ENCODE assay signal across 1 worm cellular context in genomic region chrV:10536095-10536691, ce11.
TF ChIP-seq lines count a peak whose summit lies in the region.

Gene ppm-1.A (minus strand): TSS chrV:10536388.

TF ChIP-seq in whole organism, L1 larva, 84 proteins besides CTCF, POLR2A, EP300 and RAD21 (continued from another document):
- TF ChIP-seq pqm-1 (tag; optimal IDR thresholded peaks at IDR 0.05; lab: Kevin White, UChicago) = no peak
- TF ChIP-seq unc-98 (GFP tag; IDR thresholded peaks at IDR 0.05; lab: Robert Waterston, UW) = no peak
- no peak for TF ChIP-seq ztf-4 (tag; optimal IDR thresholded peaks at IDR 0.05; lab: Kevin White, UChicago)
- no peak for TF ChIP-seq zag-1 (tag; optimal IDR thresholded peaks at IDR 0.05; lab: Kevin White, UChicago)
- TF ChIP-seq mdl-1 (tag; optimal IDR thresholded peaks at IDR 0.05; lab: Kevin White, UChicago) = peak in 1 of 2 experiments; percentile 22
- TF ChIP-seq aly-2 (tag; optimal IDR thresholded peaks at IDR 0.05; lab: Kevin White, UChicago) = no peak
- no peak for TF ChIP-seq ces-1 (GFP tag; optimal IDR thresholded peaks at IDR 0.05; lab: Kevin White, UChicago)
- no peak for TF ChIP-seq alr-1 (tag; optimal IDR thresholded peaks at IDR 0.05; lab: Kevin White, UChicago; ENCODE audit: borderline replicate concordance)
- no peak for TF ChIP-seq mef-2 (tag; optimal IDR thresholded peaks at IDR 0.05; lab: Kevin White, UChicago)
- TF ChIP-seq lin-35 (GFP tag; optimal IDR thresholded peaks at IDR 0.05; lab: Kevin White, UChicago) = peak in 1 of 2 experiments; percentile 44
- peak; percentile 10 for TF ChIP-seq lir-3 (tag; optimal IDR thresholded peaks at IDR 0.05; lab: Kevin White, UChicago; ENCODE audit: poor library complexity)
- peak; percentile 8 for TF ChIP-seq skn-1 (tag; optimal IDR thresholded peaks at IDR 0.05; lab: Kevin White, UChicago)
- no peak for TF ChIP-seq pax-3 (tag; optimal IDR thresholded peaks at IDR 0.05; lab: Kevin White, UChicago)
- TF ChIP-seq lin-14 (GFP tag; optimal IDR thresholded peaks at IDR 0.05; lab: Kevin White, UChicago) = peak; percentile 54
- TF ChIP-seq C04F5.9 (tag; optimal IDR thresholded peaks at IDR 0.05; lab: Kevin White, UChicago) = no peak
- peak; percentile 28 for TF ChIP-seq ama-1 (optimal IDR thresholded peaks at IDR 0.05; lab: Kevin White, UChicago)
- TF ChIP-seq snu-23 (GFP tag; optimal IDR thresholded peaks at IDR 0.05; lab: Kevin White, UChicago) = peak; percentile 45
- TF ChIP-seq nhr-71 (tag; optimal IDR thresholded peaks at IDR 0.05; lab: Kevin White, UChicago) = peak; percentile 57
- TF ChIP-seq efl-1 (optimal IDR thresholded peaks at IDR 0.05; lab: Kevin White, UChicago) = peak in 1 of 2 experiments; percentile 7
- peak in 1 of 2 experiments; percentile 83 for TF ChIP-seq efl-1 (GFP tag; optimal IDR thresholded peaks at IDR 0.05 in 1 of 2; lab: Kevin White, UChicago)
- TF ChIP-seq jun-1 (tag; optimal IDR thresholded peaks at IDR 0.05; lab: Kevin White, UChicago) = no peak
- TF ChIP-seq nhr-47 (tag; optimal IDR thresholded peaks at IDR 0.05; lab: Kevin White, UChicago) = no peak
- no peak for TF ChIP-seq fkh-4 (tag; optimal IDR thresholded peaks at IDR 0.05; lab: Kevin White, UChicago; ENCODE audit: borderline replicate concordance)
- TF ChIP-seq elt-3 (tag; optimal IDR thresholded peaks at IDR 0.05; lab: Kevin White, UChicago) = peak in 2 of 6 experiments; percentile 14 to 60
